Fruit fly (Drosophila melanogaster) whole organism, prepupa: ENCODE results near the gene CG11035.

Experiments
- CG10631 ChIP-seq: fragments of 200-800 bp; sonication (Bioruptor generic); optimal IDR thresholded peaks from 2 replicates; lab custom pipeline; 2016; ENCODE audit warnings: missing biosample characterization, missing genetic modification characterization
- CG10669 ChIP-seq: fragments of 200-800 bp; sonication (Bioruptor generic); optimal IDR thresholded peaks from 3 replicates; lab custom pipeline; 2018; ENCODE audit warnings: missing biosample characterization, mild to moderate bottlenecking, missing genetic modification characterization, moderate library complexity
- CG11294 ChIP-seq: fragments of 200-800 bp; sonication (Bioruptor generic); IDR thresholded peaks from 2 replicates; pipeline ENCODE4 v1.3.6; 2022; ENCODE audit warnings: missing biosample characterization, missing genetic modification characterization
- CG11762 ChIP-seq: fragments of 200-800 bp; sonication (Bioruptor generic); optimal IDR thresholded peaks from 3 replicates; lab custom pipeline; 2016; ENCODE audit warnings: missing biosample characterization, missing genetic modification characterization; ENCODE audit not compliant: insufficient read depth
- CG11902 ChIP-seq: fragments of 200-800 bp; sonication (Bioruptor generic); optimal IDR thresholded peaks from 3 replicates; lab custom pipeline; 2016; ENCODE audit warnings: missing biosample characterization, missing genetic modification characterization
- CG15336 ChIP-seq: fragments of 200-800 bp; sonication (Bioruptor generic); IDR thresholded peaks from 2 replicates; pipeline ENCODE4 v1.3.6; 2022; ENCODE audit warnings: missing biosample characterization, missing genetic modification characterization
- CG16779 ChIP-seq: fragments of 200-800 bp; sonication (Bioruptor generic); optimal IDR thresholded peaks from 3 replicates; lab custom pipeline; 2017; ENCODE audit warnings: missing biosample characterization, mild to moderate bottlenecking, missing genetic modification characterization
- CG3032 ChIP-seq: fragments of 200-800 bp; optimal IDR thresholded peaks from 2 replicates; lab custom pipeline; 2019; ENCODE audit warnings: missing biosample characterization, mild to moderate bottlenecking, missing genetic modification characterization, moderate library complexity
- CG31627 ChIP-seq: fragments of 200-800 bp; sonication (Bioruptor generic); optimal IDR thresholded peaks from 3 replicates; lab custom pipeline; 2016; ENCODE audit warnings: missing biosample characterization, missing genetic modification characterization
- CG32006 ChIP-seq: fragments of 200-800 bp; sonication (Bioruptor generic); optimal IDR thresholded peaks from 3 replicates; lab custom pipeline; 2017; ENCODE audit warnings: missing biosample characterization, mild to moderate bottlenecking, missing genetic modification characterization
- CG4318 ChIP-seq: fragments of 200-800 bp; sonication (Bioruptor generic); optimal IDR thresholded peaks from 3 replicates; lab custom pipeline; 2017; ENCODE audit warnings: missing biosample characterization, mild to moderate bottlenecking, missing genetic modification characterization
- CG6163 ChIP-seq: fragments of 200-800 bp; sonication (Bioruptor generic); IDR thresholded peaks from 3 replicates; pipeline ENCODE4 v1.3.6; 2022; ENCODE audit warnings: missing biosample characterization, missing genetic modification characterization
- CG6276 ChIP-seq: fragments of 200-800 bp; sonication (Bioruptor generic); optimal IDR thresholded peaks from 2 replicates; lab custom pipeline; 2017; ENCODE audit warnings: missing biosample characterization, mild to moderate bottlenecking, missing genetic modification characterization
- CG6792 ChIP-seq: fragments of 200-800 bp; sonication (Bioruptor generic); optimal IDR thresholded peaks from 3 replicates; lab custom pipeline; 2016; ENCODE audit warnings: missing biosample characterization, missing genetic modification characterization
- CG6808 ChIP-seq: fragments of 200-800 bp; sonication (Bioruptor generic); optimal IDR thresholded peaks from 3 replicates; lab custom pipeline; 2017; ENCODE audit warnings: missing biosample characterization, missing genetic modification characterization, mild to moderate bottlenecking, moderate library complexity, missing genetic modification reagents
- CG6854 ChIP-seq: fragments of 200-800 bp; sonication (Bioruptor generic); optimal IDR thresholded peaks from 2 replicates; lab custom pipeline; 2017; ENCODE audit warnings: missing biosample characterization, mild to moderate bottlenecking, missing genetic modification characterization
- CG7368 ChIP-seq: fragments of 200-800 bp; sonication (Bioruptor generic); optimal IDR thresholded peaks from 3 replicates; lab custom pipeline; 2016; ENCODE audit warnings: missing biosample characterization, missing genetic modification characterization
- CG8119 ChIP-seq: fragments of 200-800 bp; sonication (Bioruptor generic); IDR thresholded peaks from 3 replicates; pipeline ENCODE4 v1.3.6; 2022; ENCODE audit warnings: missing biosample characterization, missing genetic modification characterization
- CG8319 ChIP-seq: fragments of 200-800 bp; sonication (Bioruptor generic); optimal IDR thresholded peaks from 3 replicates; lab custom pipeline; 2016; ENCODE audit warnings: missing biosample characterization, missing genetic modification characterization
- CG8632 ChIP-seq: fragments of 200-800 bp; sonication (Bioruptor generic); optimal IDR thresholded peaks from 3 replicates; lab custom pipeline; 2016; ENCODE audit warnings: missing biosample characterization, missing genetic modification characterization
- CG9139 ChIP-seq: fragments of 200-800 bp; sonication (Bioruptor generic); optimal IDR thresholded peaks from 3 replicates; lab custom pipeline; 2017; ENCODE audit warnings: missing biosample characterization, mild to moderate bottlenecking, missing genetic modification characterization
- Eip75B ChIP-seq: fragments of 200-800 bp; sonication (Bioruptor generic); optimal IDR thresholded peaks from 3 replicates; lab custom pipeline; 2016; ENCODE audit warnings: missing biosample characterization, missing genetic modification characterization
- Ets21C ChIP-seq: fragments of 200-800 bp; sonication (Bioruptor generic); optimal IDR thresholded peaks from 3 replicates; lab custom pipeline; 2016; ENCODE audit warnings: missing biosample characterization, missing genetic modification characterization
- Ets96B ChIP-seq: fragments of 200-800 bp; optimal IDR thresholded peaks from 2 replicates; lab custom pipeline; 2019; ENCODE audit warnings: missing biosample characterization, mild to moderate bottlenecking, missing genetic modification characterization, moderate library complexity
- Hr39 ChIP-seq: fragments of 200-800 bp; sonication (Bioruptor generic); optimal IDR thresholded peaks from 2 replicates; lab custom pipeline; 2016; ENCODE audit warnings: missing biosample characterization, missing genetic modification characterization
- Hr4 ChIP-seq: fragments of 200-800 bp; sonication (Bioruptor generic); optimal IDR thresholded peaks from 3 replicates; lab custom pipeline; 2016; ENCODE audit warnings: missing biosample characterization, missing genetic modification characterization
- Lpt ChIP-seq: fragments of 200-800 bp; sonication (Bioruptor generic); optimal IDR thresholded peaks from 3 replicates; lab custom pipeline; 2016; ENCODE audit warnings: missing biosample characterization, missing genetic modification characterization
- Met ChIP-seq: fragments of 200-800 bp; sonication (Bioruptor generic); optimal IDR thresholded peaks from 3 replicates; lab custom pipeline; 2016; ENCODE audit warnings: missing biosample characterization, missing genetic modification characterization
- Smox ChIP-seq: fragments of 200-800 bp; sonication (Bioruptor generic); optimal IDR thresholded peaks from 3 replicates; lab custom pipeline; 2016; ENCODE audit warnings: missing biosample characterization, missing genetic modification characterization
- Sox102F ChIP-seq: fragments of 200-800 bp; sonication (Bioruptor generic); optimal IDR thresholded peaks from 2 replicates; lab custom pipeline; 2016; ENCODE audit warnings: missing biosample characterization, mild to moderate bottlenecking, missing genetic modification characterization
- Sox14 ChIP-seq: fragments of 200-800 bp; sonication (Bioruptor generic); optimal IDR thresholded peaks from 3 replicates; lab custom pipeline; 2016; ENCODE audit warnings: missing biosample characterization, missing genetic modification characterization
- cyc ChIP-seq: fragments of 200-800 bp; sonication (Bioruptor generic); optimal IDR thresholded peaks from 3 replicates; lab custom pipeline; 2016; ENCODE audit warnings: missing biosample characterization, missing genetic modification characterization
- dsx ChIP-seq: fragments of 200-800 bp; optimal IDR thresholded peaks from 3 replicates; lab custom pipeline; 2019; ENCODE audit warnings: missing biosample characterization, mild to moderate bottlenecking, missing genetic modification characterization, moderate library complexity; ENCODE audit not compliant: poor library complexity, severe bottlenecking
- eg ChIP-seq: fragments of 200-800 bp; sonication (Bioruptor generic); IDR thresholded peaks from 3 replicates; pipeline ENCODE4 v1.3.6; 2022; ENCODE audit warnings: missing biosample characterization, missing genetic modification characterization
- fd85E ChIP-seq: fragments of 200-800 bp; sonication (Bioruptor generic); optimal IDR thresholded peaks from 3 replicates; lab custom pipeline; 2016; ENCODE audit warnings: missing biosample characterization, missing genetic modification characterization
- fkh ChIP-seq: fragments of 200-800 bp; sonication (Bioruptor generic); optimal IDR thresholded peaks from 3 replicates; lab custom pipeline; 2017; ENCODE audit warnings: missing biosample characterization, mild to moderate bottlenecking, missing genetic modification characterization, moderate library complexity
- lz ChIP-seq: fragments of 200-800 bp; sonication (Bioruptor generic); optimal IDR thresholded peaks from 3 replicates; lab custom pipeline; 2016; ENCODE audit warnings: missing biosample characterization, missing genetic modification characterization
- net ChIP-seq: fragments of 200-800 bp; sonication (Bioruptor generic); optimal IDR thresholded peaks from 3 replicates; lab custom pipeline; 2016; ENCODE audit warnings: missing biosample characterization, missing genetic modification characterization
- pdm3 ChIP-seq: fragments of 200-800 bp; sonication (Bioruptor generic); optimal IDR thresholded peaks from 3 replicates; lab custom pipeline; 2016; ENCODE audit warnings: missing biosample characterization, missing genetic modification characterization
- spab ChIP-seq: fragments of 200-800 bp; sonication (Bioruptor generic); optimal IDR thresholded peaks from 2 replicates; lab custom pipeline; 2017; ENCODE audit warnings: missing biosample characterization, mild to moderate bottlenecking, missing genetic modification characterization, missing genetic modification reagents
- ss ChIP-seq, 2 experiments: fragments of 200-800 bp; sonication (Bioruptor generic); optimal IDR thresholded peaks; 2 replicates in 1 of 2; 3 replicates in 1 of 2; lab custom pipeline; 2017 to 2018; ENCODE audit warnings: mild to moderate bottlenecking in 2 of 2, missing biosample characterization in 2 of 2, missing genetic modification characterization in 2 of 2, moderate library complexity in 1 of 2
- topi ChIP-seq: fragments of 200-800 bp; sonication (Bioruptor generic); optimal IDR thresholded peaks from 3 replicates; lab custom pipeline; 2016; ENCODE audit warnings: missing biosample characterization, missing genetic modification characterization
- vri ChIP-seq: fragments of 200-800 bp; sonication (Bioruptor generic); optimal IDR thresholded peaks from 3 replicates; lab custom pipeline; 2016; ENCODE audit warnings: missing biosample characterization, mild to moderate bottlenecking, missing genetic modification characterization

CG11035 gene

dm6 chr3R:8027203-8027688 is 5.6 kb downstream of the CG11035 start (continued):
- peak; percentile 55 for TF ChIP-seq CG11902
- TF ChIP-seq vri (GFP tag; lab: Kevin White, UChicago) = peak; percentile 65
- peak; percentile 77 for TF ChIP-seq Sox14
- TF ChIP-seq Ets21C (GFP tag; lab: Kevin White, UChicago) = no peak
- peak; percentile 91 for TF ChIP-seq CG16779 (tag; lab: Kevin White, UChicago)
- peak; percentile 64 for TF ChIP-seq CG31627 (GFP tag; lab: Kevin White, UChicago)
- peak; percentile 42 for TF ChIP-seq CG11762 (GFP tag; lab: Kevin White, UChicago)
- peak; percentile 25 for TF ChIP-seq cyc (GFP tag; lab: Kevin White, UChicago)
- TF ChIP-seq CG4318 (GFP tag; lab: Kevin White, UChicago) = peak; percentile 89
- peak; percentile 80 for TF ChIP-seq lz (GFP tag; lab: Kevin White, UChicago)
- peak; percentile 12 for TF ChIP-seq CG8319 (GFP tag; lab: Kevin White, UChicago)
- peak; percentile 85 for TF ChIP-seq dsx (GFP tag; lab: Kevin White, UChicago)
- peak; percentile 84 for TF ChIP-seq Hr4
- no peak for TF ChIP-seq topi (GFP tag; lab: Kevin White, UChicago)
- peak; percentile 53; the same call in 2 of the 3 replicates for TF ChIP-seq eg
- TF ChIP-seq CG8119 (GFP tag; lab: Robert Waterston, UW) = peak; percentile 93
- peak; percentile 74 for TF ChIP-seq Lpt (GFP tag; lab: Kevin White, UChicago)
- peak; percentile 51 for TF ChIP-seq Met (GFP tag; lab: Kevin White, UChicago)
- peak; percentile 83 for TF ChIP-seq Ets96B (tag; lab: Kevin White, UChicago)
- peak; percentile 74 for TF ChIP-seq spab (GFP tag; lab: Kevin White, UChicago)
- TF ChIP-seq CG6792 (GFP tag; lab: Kevin White, UChicago) = peak; percentile 87

dm6 chr3R:8026515-8026914 is 6.3 kb downstream of the CG11035 start:
- TF ChIP-seq Ets21C (GFP tag; lab: Kevin White, UChicago) (no peak), Sox14 (no peak), CG8632 (no peak), dsx (GFP tag; lab: Kevin White, UChicago) (no peak), CG15336 (no peak), CG6792 (GFP tag; lab: Kevin White, UChicago) (no peak), CG9139 (GFP tag; lab: Kevin White, UChicago) (no peak)

dm6 chr3R:8013121-8014009 is 19.4 kb downstream of the CG11035 start, which contains the start of the genes CG10435 and Pbp95:
TSS of gene CG10435 (minus strand) at chr3R:8013201.
TSS of gene Pbp95 (plus strand) at chr3R:8013791.
- TF ChIP-seq CG10631 (peak; percentile 44), CG6163 (GFP tag; lab: Robert Waterston, UW) (peak; percentile 62), Smox (GFP tag; lab: Kevin White, UChicago) (no peak), spab (GFP tag; lab: Kevin White, UChicago) (no peak), Hr39 (GFP tag; lab: Kevin White, UChicago) (peak; percentile 54), CG11762 (GFP tag; lab: Kevin White, UChicago) (peak; percentile 3), Eip75B (GFP tag; lab: Kevin White, UChicago) (no peak), Ets96B (tag; lab: Kevin White, UChicago) (no peak), pdm3 (GFP tag; lab: Kevin White, UChicago) (no peak), CG15336 (no peak), CG11294 (0 out of 2 replicates have a peak, but pooled peaks have one; percentile 24), CG7368 (GFP tag; lab: Kevin White, UChicago) (peak; percentile 37), net (GFP tag; lab: Kevin White, UChicago) (no peak), CG8119 (GFP tag; lab: Robert Waterston, UW) (0 out of 3 replicates have a peak, but pooled peaks have one; percentile 14), CG11902 (peak; percentile 29), fkh (GFP tag; lab: Kevin White, UChicago) (no peak), ss (GFP tag; optimal IDR thresholded peaks at IDR 0.05; lab: Kevin White, UChicago) (no peak), CG6808 (GFP tag; lab: Kevin White, UChicago) (no peak), CG3032 (peak; percentile 27), CG10669 (GFP tag; lab: Kevin White, UChicago) (no peak), fd85E (no peak), CG6276 (no peak), CG31627 (GFP tag; lab: Kevin White, UChicago) (peak; percentile 53), Sox102F (GFP tag; lab: Kevin White, UChicago) (no peak), CG32006 (GFP tag; lab: Kevin White, UChicago) (no peak), topi (GFP tag; lab: Kevin White, UChicago) (no peak), CG6854 (GFP tag; lab: Kevin White, UChicago) (no peak), Sox14 (peak; percentile 55), lz (GFP tag; lab: Kevin White, UChicago) (peak; percentile 58), CG16779 (tag; lab: Kevin White, UChicago) (no peak)
